Worm (Caenorhabditis elegans): Measurements from ENCODE around the gene ZK593.2.
A peak's percentile ranks its signal among the peaks of the same experiment; 100 is the strongest.

ZK593.2 gene

DNA sequence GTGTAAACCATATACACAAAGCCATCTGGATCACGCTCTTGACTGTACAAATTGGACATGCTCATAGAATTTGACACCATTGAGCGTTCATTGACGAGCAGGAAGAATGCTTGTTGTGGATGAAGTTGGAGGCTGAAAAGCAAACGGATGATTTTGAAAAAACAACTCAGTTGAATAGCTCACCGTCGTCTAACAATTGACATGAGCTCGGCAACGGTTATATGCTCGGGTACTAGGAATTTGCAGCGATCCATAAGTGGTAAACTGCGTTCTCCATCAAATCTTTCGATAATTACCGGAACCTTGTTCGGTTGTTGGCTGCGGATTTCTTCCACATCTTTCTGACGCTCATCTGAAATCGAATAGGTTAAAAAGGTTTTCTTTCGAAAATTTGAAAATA is 21.6 kb downstream of the ZK593.2 start:
- TF ChIP-seq lin-39 (tag; optimal IDR thresholded peaks at IDR 0.05) = no peak
- no peak for TF ChIP-seq sea-2 (GFP tag; optimal IDR thresholded peaks at IDR 0.05)
- TF ChIP-seq ama-1 (optimal IDR thresholded peaks at IDR 0.05) = peak; percentile 68

DNA sequence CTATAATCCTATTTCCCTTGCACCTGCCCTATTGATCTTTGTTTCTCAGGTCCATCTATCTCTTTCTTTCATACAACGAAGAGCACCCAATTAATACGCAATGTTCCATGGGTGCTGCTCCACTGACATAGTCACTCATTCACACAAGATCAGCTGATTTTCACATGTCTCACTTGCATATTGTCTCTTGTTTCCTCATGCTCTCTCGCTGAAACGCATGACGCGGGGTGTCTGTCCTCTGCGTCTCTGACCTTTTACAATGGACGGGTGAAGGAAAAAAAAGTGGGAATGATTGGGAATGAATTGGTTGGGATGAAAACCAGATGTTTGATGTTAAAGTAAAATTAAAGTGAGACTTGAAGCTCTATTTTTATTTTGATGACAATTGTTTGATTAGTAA is 22.2 kb downstream of the ZK593.2 start:
- TF ChIP-seq ceh-9 (tag; optimal IDR thresholded peaks at IDR 0.05) (no peak), nhr-76 (tag; optimal IDR thresholded peaks at IDR 0.05) (no peak), unc-62 (GFP tag; optimal IDR thresholded peaks at IDR 0.05) (peak; percentile 57), ztf-4 (tag; optimal IDR thresholded peaks at IDR 0.05) (peak; percentile 65), fos-1 (tag; optimal IDR thresholded peaks at IDR 0.05) (no peak), nhr-25 (tag; optimal IDR thresholded peaks at IDR 0.05) (peak; percentile 40), unc-39 (tag; optimal IDR thresholded peaks at IDR 0.05) (no peak), ceh-16 (tag; optimal IDR thresholded peaks at IDR 0.05) (no peak), snpc-4 (tag; optimal IDR thresholded peaks at IDR 0.05) (peak; percentile 26), ceh-28 (tag; optimal IDR thresholded peaks at IDR 0.05) (peak; percentile 65), elt-2 (tag; optimal IDR thresholded peaks at IDR 0.05) (peak; percentile 59), lsy-12 (tag; optimal IDR thresholded peaks at IDR 0.05) (peak; percentile 90), ztf-11 (tag; optimal IDR thresholded peaks at IDR 0.05) (no peak), nhr-28 (tag; optimal IDR thresholded peaks at IDR 0.05) (no peak), nhr-12 (tag; optimal IDR thresholded peaks at IDR 0.05) (no peak), daf-12 (tag; optimal IDR thresholded peaks at IDR 0.05) (no peak), lin-39 (tag; optimal IDR thresholded peaks at IDR 0.05) (peak; percentile 43), ama-1 (optimal IDR thresholded peaks at IDR 0.05) (peak; percentile 80), fkh-10 (GFP tag; optimal IDR thresholded peaks at IDR 0.05) (no peak), R02D3.7 (tag; optimal IDR thresholded peaks at IDR 0.05) (no peak), nhr-11 (tag; optimal IDR thresholded peaks at IDR 0.05) (no peak), ZK546.5 (tag; optimal IDR thresholded peaks at IDR 0.05) (no peak), hmg-11 (tag; optimal IDR thresholded peaks at IDR 0.05) (no peak), jun-1 (tag; optimal IDR thresholded peaks at IDR 0.05) (peak; percentile 75), ceh-82 (tag; optimal IDR thresholded peaks at IDR 0.05) (no peak), pha-4 (tag; optimal IDR thresholded peaks at IDR 0.05) (peak; percentile 63), nhr-23 (tag; optimal IDR thresholded peaks at IDR 0.05) (peak; percentile 80), nhr-237 (tag; optimal IDR thresholded peaks at IDR 0.05) (no peak), elt-3 (tag; optimal IDR thresholded peaks at IDR 0.05) (peak in 1 of 3 experiments; percentile 17), mdl-1 (tag; optimal IDR thresholded peaks at IDR 0.05) (peak; percentile 60), nhr-77 (tag; optimal IDR thresholded peaks at IDR 0.05) (no peak), tbx-2 (tag; optimal IDR thresholded peaks at IDR 0.05) (peak; percentile 56), nhr-43 (tag; optimal IDR thresholded peaks at IDR 0.05; ENCODE audit: poor library complexity, severe bottlenecking) (peak; percentile 40), pqm-1 (tag; optimal IDR thresholded peaks at IDR 0.05) (peak; percentile 64), mml-1 (tag; optimal IDR thresholded peaks at IDR 0.05) (peak; percentile 81), skn-1 (tag; optimal IDR thresholded peaks at IDR 0.05) (no peak), eor-1 (tag; optimal IDR thresholded peaks at IDR 0.05) (peak in 1 of 2 experiments; percentile 32), zag-1 (tag; optimal IDR thresholded peaks at IDR 0.05) (no peak), egl-27 (tag; optimal IDR thresholded peaks at IDR 0.05) (peak; percentile 53), elt-1 (tag; optimal IDR thresholded peaks at IDR 0.05) (peak; percentile 32), nfya-1 (tag; optimal IDR thresholded peaks at IDR 0.05; ENCODE audit: insufficient read depth) (peak; percentile 90), egl-5 (tag; optimal IDR thresholded peaks at IDR 0.05) (peak; percentile 95), nhr-67 (tag; optimal IDR thresholded peaks at IDR 0.05) (no peak), fkh-2 (tag; optimal IDR thresholded peaks at IDR 0.05) (no peak), aly-2 (tag; optimal IDR thresholded peaks at IDR 0.05) (no peak), lin-15B (tag; optimal IDR thresholded peaks at IDR 0.05) (peak; percentile 26), sea-2 (GFP tag; optimal IDR thresholded peaks at IDR 0.05) (no peak)

Measured in whole organism, L3 larva.